Worm (Caenorhabditis elegans): ENCODE results near the gene haf-7.

- TF ChIP-seq him-1 (tag; optimal IDR thresholded peaks at IDR 0.05) = no peak
- TF ChIP-seq dao-5 (tag; optimal IDR thresholded peaks at IDR 0.05) = no peak
- TF ChIP-seq W03F9.2 (tag; optimal IDR thresholded peaks at IDR 0.05) = no peak
Observed at ce11 chrV:14800402-14800801, 27.3 kb downstream of the haf-7 start.

Data from whole organism, L4/young adult.